Worm (Caenorhabditis elegans): ENCODE data around the gene pbs-6.

ce11 chrIII:8254938-8255337, 11.0 kb upstream of the pbs-6 start, which contains the start of gene F09G8.5:
- TF ChIP-seq nhr-77 (tag; optimal IDR thresholded peaks at IDR 0.05) (no peak), lin-13 (GFP tag; optimal IDR thresholded peaks at IDR 0.05) (no peak), aly-2 (tag; optimal IDR thresholded peaks at IDR 0.05) (no peak), skn-1 (tag; optimal IDR thresholded peaks at IDR 0.05) (no peak), zag-1 (tag; optimal IDR thresholded peaks at IDR 0.05) (no peak), lin-11 (tag; optimal IDR thresholded peaks at IDR 0.05) (no peak), egl-27 (tag; optimal IDR thresholded peaks at IDR 0.05) (no peak), ztf-1 (GFP tag; conservative IDR thresholded peaks at IDR 0.05) (no peak), unc-62 (GFP tag; optimal IDR thresholded peaks at IDR 0.05) (no peak)

Data from whole organism, L2 larva.